Fruit fly (Drosophila melanogaster): ENCODE measurements around the gene CG43094.

- TF ChIP-seq CG8478 (optimal IDR thresholded peaks at IDR 0.05) (no peak), CTCF (optimal IDR thresholded peaks at IDR 0.05) (no peak)
Measured at dm6 chr3R:22816078-22816436, 45.3 kb upstream of the CG43094 start, which contains the start of gene CG13840.
